Fruit fly (Drosophila melanogaster) whole organism, embryonic: ENCODE measurements around the gene CG43693.

Experiments used
- Adf1 ChIP-seq: fragments of 200-800 bp; sonication (Bioruptor generic); IDR thresholded peaks from 2 replicates; pipeline ENCODE4 v1.3.6; 2022; ENCODE audit warnings: missing biosample characterization, missing genetic modification characterization
- Aef1 ChIP-seq: fragments of 200-800 bp; sonication (Bioruptor generic); IDR thresholded peaks from 3 replicates; pipeline ENCODE4 v1.3.6; 2022; ENCODE audit warnings: missing biosample characterization, missing genetic modification characterization
- BEAF-32 ChIP-seq: fragments of 200-800 bp; sonication (Bioruptor generic); optimal IDR thresholded peaks from 3 replicates; lab custom pipeline; 2017; ENCODE audit warnings: missing biosample characterization, missing genetic modification characterization, mild to moderate bottlenecking, moderate library complexity, missing genetic modification reagents
- CG10543 ChIP-seq: fragments of 200-800 bp; sonication (Bioruptor generic); optimal IDR thresholded peaks from 3 replicates; lab custom pipeline; 2017; ENCODE audit warnings: missing biosample characterization, mild to moderate bottlenecking, missing genetic modification characterization, moderate library complexity
- CG10979 ChIP-seq: fragments of 200-800 bp; sonication (Bioruptor generic); optimal IDR thresholded peaks from 2 replicates; lab custom pipeline; 2018; ENCODE audit warnings: missing biosample characterization, mild to moderate bottlenecking, missing genetic modification characterization, moderate library complexity
- CG11504 ChIP-seq: fragments of 200-800 bp; sonication (Bioruptor generic); optimal IDR thresholded peaks from 3 replicates; lab custom pipeline; 2019; ENCODE audit warnings: missing biosample characterization, mild to moderate bottlenecking, missing genetic modification characterization, moderate library complexity
- CG11695 ChIP-seq: fragments of 200-800 bp; sonication (Bioruptor generic); IDR thresholded peaks from 3 replicates; pipeline ENCODE4 v1.3.6; 2022; ENCODE audit warnings: missing biosample characterization, missing genetic modification characterization
- CG11723 ChIP-seq: fragments of 200-800 bp; sonication (Bioruptor generic); optimal IDR thresholded peaks from 2 replicates; lab custom pipeline; 2017; ENCODE audit warnings: missing biosample characterization, mild to moderate bottlenecking, missing genetic modification characterization
- CG12219 ChIP-seq: fragments of 200-800 bp; sonication (Bioruptor generic); optimal IDR thresholded peaks from 3 replicates; lab custom pipeline; 2018; ENCODE audit warnings: missing biosample characterization, mild to moderate bottlenecking, missing genetic modification characterization
- CG16779 ChIP-seq: fragments of 200-800 bp; sonication (Bioruptor generic); IDR thresholded peaks from 2 replicates; pipeline ENCODE4 v1.3.6; 2022; ENCODE audit warnings: missing biosample characterization, missing genetic modification characterization
- CG17385 ChIP-seq: fragments of 200-800 bp; sonication (Bioruptor generic); optimal IDR thresholded peaks from 3 replicates; lab custom pipeline; 2018; ENCODE audit warnings: missing biosample characterization, mild to moderate bottlenecking, missing genetic modification characterization
- CG18476 ChIP-seq: fragments of 200-800 bp; sonication (Bioruptor generic); optimal IDR thresholded peaks from 2 replicates; lab custom pipeline; 2016; ENCODE audit warnings: missing biosample characterization, mild to moderate bottlenecking, missing genetic modification characterization
- CG2678 ChIP-seq: fragments of 200-800 bp; sonication (Bioruptor generic); optimal IDR thresholded peaks from 3 replicates; lab custom pipeline; 2019; ENCODE audit warnings: missing biosample characterization, mild to moderate bottlenecking, missing genetic modification characterization, moderate library complexity
- CG30431 ChIP-seq: fragments of 200-800 bp; sonication (Bioruptor generic); optimal IDR thresholded peaks from 2 replicates; lab custom pipeline; 2017; ENCODE audit warnings: missing biosample characterization, missing genetic modification characterization
- CG32772 ChIP-seq: fragments of 200-800 bp; sonication (Bioruptor generic); IDR thresholded peaks from 2 replicates; pipeline ENCODE4 v1.3.6; 2022; ENCODE audit warnings: missing biosample characterization, missing genetic modification characterization
- CG33213 ChIP-seq: fragments of 200-800 bp; sonication (Bioruptor generic); optimal IDR thresholded peaks from 3 replicates; lab custom pipeline; 2016; ENCODE audit warnings: missing biosample characterization, missing genetic modification characterization
- CG4854 ChIP-seq: fragments of 200-800 bp; sonication (Bioruptor generic); optimal IDR thresholded peaks from 2 replicates; lab custom pipeline; 2016; ENCODE audit warnings: missing biosample characterization, missing genetic modification characterization, inconsistent platforms
- CG6272 ChIP-seq: fragments of 200-800 bp; sonication (Bioruptor generic); IDR thresholded peaks from 2 replicates; pipeline ENCODE4 v1.3.6; 2022; ENCODE audit warnings: missing biosample characterization, missing genetic modification characterization
- CG7372 ChIP-seq: fragments of 200-800 bp; sonication (Bioruptor generic); IDR thresholded peaks from 2 replicates; pipeline ENCODE4 v1.3.6; 2022; ENCODE audit warnings: missing biosample characterization, missing genetic modification characterization
- CG7928 ChIP-seq: fragments of 200-800 bp; sonication (Bioruptor generic); optimal IDR thresholded peaks from 2 replicates; lab custom pipeline; 2017; ENCODE audit warnings: missing biosample characterization, mild to moderate bottlenecking, missing genetic modification characterization
- CG8089 ChIP-seq: fragments of 200-800 bp; sonication (Bioruptor generic); optimal IDR thresholded peaks from 3 replicates; lab custom pipeline; 2016; ENCODE audit warnings: missing biosample characterization, missing genetic modification characterization
- CrebB ChIP-seq: fragments of 200-800 bp; sonication (Bioruptor generic); optimal IDR thresholded peaks from 3 replicates; lab custom pipeline; 2018; ENCODE audit warnings: missing biosample characterization, mild to moderate bottlenecking, missing genetic modification characterization
- Dad ChIP-seq: fragments of 200-800 bp; sonication (Bioruptor generic); optimal IDR thresholded peaks from 3 replicates; lab custom pipeline; 2016; ENCODE audit warnings: missing biosample characterization, missing genetic modification characterization
- Dbx ChIP-seq: fragments of 200-800 bp; sonication (Bioruptor generic); IDR thresholded peaks from 3 replicates; pipeline ENCODE4 v1.3.6; 2022; ENCODE audit warnings: missing biosample characterization, missing genetic modification characterization
- Dfd ChIP-seq, 2 experiments: fragments of >200 bp; optimal IDR thresholded peaks; 2 replicates each; lab custom pipeline; 2017; ENCODE audit warnings: missing biosample characterization in 2 of 2, missing genetic modification characterization in 2 of 2
- Elba2 ChIP-seq: fragments of 200-800 bp; sonication (Bioruptor generic); optimal IDR thresholded peaks from 3 replicates; lab custom pipeline; 2016; ENCODE audit warnings: missing biosample characterization, missing genetic modification characterization
- Gsc ChIP-seq: fragments of 200-800 bp; sonication (Bioruptor generic); IDR thresholded peaks from 2 replicates; pipeline ENCODE4 v1.3.6; 2022; ENCODE audit warnings: missing biosample characterization, missing genetic modification characterization
- H15 ChIP-seq: fragments of 200-800 bp; sonication (Bioruptor generic); IDR thresholded peaks from 3 replicates; pipeline ENCODE4 v1.3.6; 2022; ENCODE audit warnings: missing biosample characterization, missing genetic modification characterization
- HLHmδ ChIP-seq: fragments of 200-800 bp; sonication (Bioruptor generic); optimal IDR thresholded peaks from 2 replicates; lab custom pipeline; 2018; ENCODE audit warnings: missing biosample characterization, mild to moderate bottlenecking, missing genetic modification characterization, moderate library complexity
- Hand ChIP-seq: fragments of 200-800 bp; sonication (Bioruptor generic); optimal IDR thresholded peaks from 2 replicates; lab custom pipeline; 2017; ENCODE audit warnings: mild to moderate bottlenecking, missing biosample characterization, missing genetic modification reagents, missing genetic modification characterization
- Mrtf ChIP-seq: fragments of 200-800 bp; sonication (Bioruptor generic); IDR thresholded peaks from 3 replicates; pipeline ENCODE4 v1.3.6; 2022; ENCODE audit warnings: missing biosample characterization, missing genetic modification characterization
- NC2α ChIP-seq: fragments of 200-800 bp; sonication (Bioruptor generic); optimal IDR thresholded peaks from 2 replicates; lab custom pipeline; 2016; ENCODE audit warnings: missing biosample characterization, missing genetic modification characterization
- NFAT ChIP-seq: fragments of 200-800 bp; sonication (Bioruptor generic); IDR thresholded peaks from 2 replicates; pipeline ENCODE4 v1.3.6; 2022; ENCODE audit warnings: missing biosample characterization, missing genetic modification characterization
- Optix ChIP-seq: fragments of 200-800 bp; sonication (Bioruptor generic); IDR thresholded peaks from 3 replicates; pipeline ENCODE4 v1.3.6; 2022; ENCODE audit warnings: missing biosample characterization, missing genetic modification characterization
- ac ChIP-seq: fragments of 200-800 bp; sonication (Bioruptor generic); optimal IDR thresholded peaks from 3 replicates; lab custom pipeline; 2017; ENCODE audit warnings: missing biosample characterization, mild to moderate bottlenecking, missing genetic modification characterization
- ci ChIP-seq: fragments of 200-800 bp; sonication (Bioruptor generic); IDR thresholded peaks from 3 replicates; pipeline ENCODE4 v1.3.6; 2022; ENCODE audit warnings: missing biosample characterization, missing genetic modification characterization
- crc ChIP-seq: fragments of 200-800 bp; sonication (Bioruptor generic); optimal IDR thresholded peaks from 2 replicates; lab custom pipeline; 2016; ENCODE audit warnings: missing biosample characterization, missing genetic modification characterization
- da ChIP-seq: fragments of 200-800 bp; sonication (Bioruptor generic); optimal IDR thresholded peaks from 2 replicates; lab custom pipeline; 2016; ENCODE audit warnings: missing biosample characterization, missing genetic modification characterization
- dmrt11E ChIP-seq: fragments of 200-800 bp; sonication (Bioruptor generic); optimal IDR thresholded peaks from 3 replicates; lab custom pipeline; 2018; ENCODE audit warnings: missing biosample characterization, mild to moderate bottlenecking, missing genetic modification characterization, moderate library complexity
- gsb-n ChIP-seq: fragments of 200-800 bp; sonication (Bioruptor generic); optimal IDR thresholded peaks from 3 replicates; lab custom pipeline; 2018; ENCODE audit warnings: missing biosample characterization, mild to moderate bottlenecking, missing genetic modification characterization
- hth ChIP-seq: fragments of >200 bp; optimal IDR thresholded peaks from 2 replicates; lab custom pipeline; 2017; ENCODE audit warnings: inconsistent platforms
- ind ChIP-seq: fragments of 200-800 bp; sonication (Bioruptor generic); optimal IDR thresholded peaks from 3 replicates; lab custom pipeline; 2016; ENCODE audit warnings: missing biosample characterization, missing genetic modification characterization
- lola ChIP-seq, 3 experiments: fragments of >200 bp in 2 of 3; fragments of 200-800 bp in 1 of 3; sonication (Bioruptor generic) in 1 of 3; optimal IDR thresholded peaks; 2 replicates each; lab custom pipeline; 2017 to 2019; ENCODE audit warnings: missing biosample characterization in 3 of 3, missing genetic modification characterization in 3 of 3, mild to moderate bottlenecking in 1 of 3, moderate library complexity in 1 of 3
- nerfin-2 ChIP-seq: fragments of 200-800 bp; sonication (Bioruptor generic); IDR thresholded peaks from 2 replicates; pipeline ENCODE4 v1.3.6; 2022; ENCODE audit warnings: missing biosample characterization, missing genetic modification characterization; ENCODE audit not compliant: partially characterized antibody
- nmo ChIP-seq: fragments of 200-800 bp; sonication (Bioruptor generic); optimal IDR thresholded peaks from 2 replicates; lab custom pipeline; 2018; ENCODE audit warnings: missing biosample characterization, mild to moderate bottlenecking, missing genetic modification characterization, moderate library complexity
- p53 ChIP-seq: fragments of 200-800 bp; sonication (Bioruptor generic); optimal IDR thresholded peaks from 2 replicates; lab custom pipeline; 2016; ENCODE audit warnings: missing biosample characterization, missing genetic modification characterization
- scrt ChIP-seq: fragments of 200-800 bp; sonication (Bioruptor generic); optimal IDR thresholded peaks from 2 replicates; lab custom pipeline; 2018; ENCODE audit warnings: missing biosample characterization, mild to moderate bottlenecking, missing genetic modification characterization, moderate library complexity
- slbo ChIP-seq: fragments of 200-800 bp; sonication (Bioruptor generic); IDR thresholded peaks from 2 replicates; pipeline ENCODE4 v1.3.6; 2022; ENCODE audit warnings: missing biosample characterization, missing genetic modification characterization
- sqz ChIP-seq: fragments of 200-800 bp; sonication (Bioruptor generic); optimal IDR thresholded peaks from 3 replicates; lab custom pipeline; 2018; ENCODE audit warnings: missing biosample characterization, mild to moderate bottlenecking, missing genetic modification characterization
- ssp ChIP-seq: fragments of 200-800 bp; sonication (Bioruptor generic); IDR thresholded peaks from 2 replicates; pipeline ENCODE4 v1.3.6; 2022; ENCODE audit warnings: missing biosample characterization, missing genetic modification characterization
- stc ChIP-seq: fragments of 200-800 bp; sonication (Bioruptor generic); IDR thresholded peaks from 2 replicates; pipeline ENCODE4 v1.3.6; 2022; ENCODE audit warnings: missing biosample characterization, missing genetic modification characterization
- tap ChIP-seq: fragments of 200-800 bp; optimal IDR thresholded peaks from 3 replicates; lab custom pipeline; 2019; ENCODE audit warnings: missing biosample characterization, mild to moderate bottlenecking, missing genetic modification characterization, moderate library complexity
- tio ChIP-seq: fragments of 200-800 bp; sonication (Bioruptor generic); optimal IDR thresholded peaks from 2 replicates; lab custom pipeline; 2017; ENCODE audit warnings: missing biosample characterization, missing genetic modification characterization, inconsistent platforms

The CG43693 gene

DNA sequence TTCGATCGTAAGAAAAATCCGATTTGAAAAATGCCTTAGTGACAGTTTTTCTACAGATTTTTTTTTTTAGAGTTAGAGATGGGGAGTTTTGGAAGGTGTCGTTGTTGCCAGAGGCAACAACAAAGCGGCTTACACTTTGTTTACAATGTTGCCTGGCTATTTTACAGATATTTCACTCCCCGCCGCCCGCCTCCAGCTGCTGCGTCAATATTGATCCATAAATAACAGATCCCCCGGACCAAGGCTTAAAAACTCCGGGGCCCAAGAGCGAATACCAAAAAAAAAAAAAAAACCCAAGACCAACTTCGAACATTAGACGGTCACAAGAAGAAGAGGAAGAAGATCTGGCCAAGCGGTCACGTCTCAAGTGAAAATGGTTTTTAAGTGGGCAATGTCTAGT is 48.2 kb downstream of the CG43693 start (continued):
- TF ChIP-seq stc (0 out of 2 replicates have a peak, but pooled peaks have one; percentile 19), CG11723 (peak; percentile 2), nmo (GFP tag; lab: Kevin White, UChicago) (no peak), Dfd (GFP tag; optimal IDR thresholded peaks at IDR 0.05; lab: Kevin White, UChicago) (no peak), CG11504 (tag; lab: Kevin White, UChicago) (no peak), CG8089 (GFP tag; lab: Kevin White, UChicago) (no peak), tio (peak; percentile 33), CG33213 (GFP tag; lab: Kevin White, UChicago) (no peak), lola (GFP tag; optimal IDR thresholded peaks at IDR 0.05; lab: Kevin White, UChicago) (no peak), CG16779 (GFP tag; lab: Robert Waterston, UW) (no peak), CG32772 (GFP tag; lab: Robert Waterston, UW) (no peak), CrebB (tag; lab: Kevin White, UChicago) (no peak), CG10979 (tag; lab: Kevin White, UChicago) (no peak), sqz (peak; percentile 33), CG12219 (GFP tag; lab: Kevin White, UChicago) (no peak), CG10543 (GFP tag; lab: Kevin White, UChicago) (no peak), BEAF-32 (no peak), CG7928 (GFP tag; lab: Kevin White, UChicago) (no peak), Dad (no peak), crc (GFP tag; lab: Kevin White, UChicago) (no peak), CG17385 (peak; percentile 13), Mrtf (GFP tag; lab: Robert Waterston, UW) (no peak), hth (lab: Kevin White, UChicago) (no peak), H15 (GFP tag; lab: Robert Waterston, UW) (no peak), CG7372 (GFP tag; lab: Robert Waterston, UW) (no peak), dmrt11E (tag; lab: Kevin White, UChicago) (no peak), CG6272 (GFP tag; lab: Robert Waterston, UW) (no peak), scrt (GFP tag; lab: Kevin White, UChicago) (no peak), HLHmδ (GFP tag; lab: Kevin White, UChicago) (peak; percentile 34), nerfin-2 (GFP tag; lab: Robert Waterston, UW) (no peak), Optix (no peak), CG2678 (peak; percentile 9), Hand (GFP tag; lab: Kevin White, UChicago) (no peak), ind (GFP tag; lab: Kevin White, UChicago) (no peak), Gsc (GFP tag; lab: Robert Waterston, UW) (no peak), Dbx (GFP tag; lab: Robert Waterston, UW) (no peak), Elba2 (GFP tag; lab: Kevin White, UChicago) (no peak), gsb-n (no peak), slbo (GFP tag; lab: Robert Waterston, UW) (no peak), tap (tag; lab: Kevin White, UChicago) (no peak), p53 (GFP tag; lab: Kevin White, UChicago) (no peak), Aef1 (GFP tag; lab: Robert Waterston, UW) (no peak), ac (GFP tag; lab: Kevin White, UChicago) (no peak), ssp (no peak), ci (GFP tag; lab: Robert Waterston, UW) (peak; percentile 49; the same call in 1 of the 3 replicates), CG4854 (no peak), CG11695 (no peak), da (no peak), CG30431 (no peak), Adf1 (GFP tag; lab: Robert Waterston, UW) (no peak), NFAT (GFP tag; lab: Robert Waterston, UW) (0 out of 2 replicates have a peak, but pooled peaks have one; percentile 20), CG18476 (GFP tag; lab: Kevin White, UChicago) (no peak), NC2α (no peak)
